Fruit fly (Drosophila melanogaster): Measurements from ENCODE around the gene RpL3.
A peak's percentile ranks its signal among the peaks of the same experiment; 100 is the strongest.

The RpL3 gene

dm6 chr3R:11199227-11199835, 22.4 kb upstream of the RpL3 start (continued):
- TF ChIP-seq cwo (GFP tag; optimal IDR thresholded peaks at IDR 0.05) (peak; percentile 86), inv (GFP tag; IDR thresholded peaks at IDR 0.05; ENCODE audit: partially characterized antibody) (no peak), GATAe (GFP tag; conservative IDR thresholded peaks at IDR 0.05) (peak; percentile 21; the same call in 1 of the 2 replicates), HLHmδ (GFP tag; optimal IDR thresholded peaks at IDR 0.05) (no peak), CG17912 (GFP tag; optimal IDR thresholded peaks at IDR 0.05) (no peak), CG10543 (GFP tag; optimal IDR thresholded peaks at IDR 0.05) (peak; percentile 24), sob (GFP tag; IDR thresholded peaks at IDR 0.05) (0 out of 2 replicates have a peak, but pooled peaks have one; percentile 9), mirr (GFP tag; optimal IDR thresholded peaks at IDR 0.05) (peak; percentile 86), Pdp1 (GFP tag; optimal IDR thresholded peaks at IDR 0.05) (peak in 1 of 2 experiments; percentile 84), Hey (tag; optimal IDR thresholded peaks at IDR 0.05) (peak; percentile 83)

dm6 chr3R:11200042-11200884, 21.4 kb upstream of the RpL3 start:
- TF ChIP-seq Vsx1 (GFP tag; optimal IDR thresholded peaks at IDR 0.05) (peak; percentile 41), Dp (GFP tag; optimal IDR thresholded peaks at IDR 0.05) (no peak), CG4404 (GFP tag; IDR thresholded peaks at IDR 0.05) (no peak; the same call in 1 of the 2 replicates), CG11093 (GFP tag; IDR thresholded peaks at IDR 0.05) (no peak), lmd (GFP tag; IDR thresholded peaks at IDR 0.05) (no peak), CG8924 (tag; optimal IDR thresholded peaks at IDR 0.05) (no peak), mirr (GFP tag; optimal IDR thresholded peaks at IDR 0.05) (peak; percentile 65), Opbp (GFP tag; IDR thresholded peaks at IDR 0.05; ENCODE audit: partially characterized antibody) (no peak), luna (GFP tag; optimal IDR thresholded peaks at IDR 0.05) (no peak), CG34422 (GFP tag; IDR thresholded peaks at IDR 0.05) (peak; percentile 13; the same call in 1 of the 3 replicates), Jarid2 (GFP tag; optimal IDR thresholded peaks at IDR 0.05) (peak; percentile 35), CG10267 (tag; optimal IDR thresholded peaks at IDR 0.05) (no peak), CG7271 (tag; optimal IDR thresholded peaks at IDR 0.05) (no peak), CG12942 (GFP tag; optimal IDR thresholded peaks at IDR 0.05) (no peak), CG17829 (tag; optimal IDR thresholded peaks at IDR 0.05) (peak; percentile 14), slbo (GFP tag; IDR thresholded peaks at IDR 0.05) (no peak), CG7745 (tag; optimal IDR thresholded peaks at IDR 0.05) (no peak), CG3065 (GFP tag; optimal IDR thresholded peaks at IDR 0.05) (no peak), CG3407 (GFP tag; optimal IDR thresholded peaks at IDR 0.05) (no peak), unc-4 (GFP tag; IDR thresholded peaks at IDR 0.05; ENCODE audit: partially characterized antibody) (0 out of 2 replicates have a peak, but pooled peaks have one; percentile 15), D (optimal IDR thresholded peaks at IDR 0.05) (no peak), D (GFP tag; optimal IDR thresholded peaks at IDR 0.05) (no peak), wdn (GFP tag; IDR thresholded peaks at IDR 0.05) (no peak), sna (GFP tag; IDR thresholded peaks at IDR 0.05; ENCODE audit: partially characterized antibody) (no peak), dpn (GFP tag; optimal IDR thresholded peaks at IDR 0.05) (no peak), C15 (GFP tag; IDR thresholded peaks at IDR 0.05) (no peak), CG7372 (GFP tag; IDR thresholded peaks at IDR 0.05) (peak; percentile 42; the same call in 1 of the 2 replicates), HLHmδ (GFP tag; optimal IDR thresholded peaks at IDR 0.05) (no peak), CG12236 (GFP tag; optimal IDR thresholded peaks at IDR 0.05) (no peak), Mad (GFP tag; optimal IDR thresholded peaks at IDR 0.05) (no peak), CG14014 (GFP tag; IDR thresholded peaks at IDR 0.05) (no peak), Eip74EF (GFP tag; optimal IDR thresholded peaks at IDR 0.05) (no peak), cg (GFP tag; optimal IDR thresholded peaks at IDR 0.05) (peak; percentile 43), btn (GFP tag; optimal IDR thresholded peaks at IDR 0.05) (no peak), CG34376 (GFP tag; optimal IDR thresholded peaks at IDR 0.05) (peak; percentile 63), ewg (GFP tag; optimal IDR thresholded peaks at IDR 0.05) (peak; percentile 16), CG13894 (tag; optimal IDR thresholded peaks at IDR 0.05) (no peak)
